Fruit fly (Drosophila melanogaster) whole organism, embryonic: Measurements from ENCODE around the gene red.
A peak's percentile ranks its signal among the peaks of the same experiment; 100 is the strongest.

Experiments used
- Asciz ChIP-seq: fragments of 200-800 bp; sonication (Bioruptor generic); optimal IDR thresholded peaks from 2 replicates; lab custom pipeline; 2017; ENCODE audit warnings: missing biosample characterization, mild to moderate bottlenecking, missing genetic modification characterization, missing genetic modification reagents
- Blimp-1 ChIP-seq: fragments of 200-800 bp; sonication (Bioruptor generic); optimal IDR thresholded peaks from 3 replicates; lab custom pipeline; 2018; ENCODE audit warnings: missing biosample characterization, missing genetic modification characterization, mild to moderate bottlenecking, moderate library complexity, missing genetic modification reagents
- CG10209 ChIP-seq: fragments of 200-800 bp; sonication (Bioruptor generic); optimal IDR thresholded peaks from 3 replicates; lab custom pipeline; 2017; ENCODE audit warnings: missing biosample characterization, mild to moderate bottlenecking, missing genetic modification characterization, missing genetic modification reagents
- CG10366 ChIP-seq: fragments of 200-800 bp; sonication (Bioruptor generic); IDR thresholded peaks from 2 replicates; pipeline ENCODE4 v1.3.6; 2022; ENCODE audit warnings: missing biosample characterization, missing genetic modification characterization
- CG12155 ChIP-seq: fragments of 200-800 bp; sonication (Bioruptor generic); optimal IDR thresholded peaks from 3 replicates; lab custom pipeline; 2016; ENCODE audit warnings: missing biosample characterization, missing genetic modification characterization
- CG14965 ChIP-seq: fragments of 200-800 bp; sonication (Bioruptor generic); optimal IDR thresholded peaks from 2 replicates; lab custom pipeline; 2016; ENCODE audit warnings: missing biosample characterization, missing genetic modification characterization, borderline replicate concordance
- CG2889 ChIP-seq: fragments of 200-800 bp; sonication (Bioruptor generic); IDR thresholded peaks from 3 replicates; pipeline ENCODE4 v1.3.6; 2022; ENCODE audit warnings: missing biosample characterization, missing genetic modification characterization
- CG31224 ChIP-seq: fragments of 200-800 bp; sonication (Bioruptor generic); IDR thresholded peaks from 2 replicates; pipeline ENCODE4 v1.3.6; 2022; ENCODE audit warnings: missing biosample characterization, missing genetic modification characterization
- CG3163 ChIP-seq: fragments of 200-800 bp; sonication (Bioruptor generic); optimal IDR thresholded peaks from 3 replicates; lab custom pipeline; 2016; ENCODE audit warnings: missing biosample characterization, missing genetic modification characterization
- CG3995 ChIP-seq: fragments of 200-800 bp; sonication (Bioruptor generic); optimal IDR thresholded peaks from 3 replicates; lab custom pipeline; 2016; ENCODE audit warnings: missing biosample characterization, missing genetic modification characterization
- CG4617 ChIP-seq: fragments of 200-800 bp; sonication (Bioruptor generic); optimal IDR thresholded peaks from 3 replicates; lab custom pipeline; 2016; ENCODE audit warnings: missing biosample characterization, missing genetic modification characterization, borderline replicate concordance
- CG5180 ChIP-seq: fragments of 200-800 bp; sonication (Bioruptor generic); optimal IDR thresholded peaks from 3 replicates; lab custom pipeline; 2017; ENCODE audit warnings: missing biosample characterization, missing genetic modification characterization, mild to moderate bottlenecking, moderate library complexity, missing genetic modification reagents
- CG6813 ChIP-seq: fragments of 200-800 bp; sonication (Bioruptor generic); optimal IDR thresholded peaks from 2 replicates; lab custom pipeline; 2017; ENCODE audit warnings: missing biosample characterization, missing genetic modification characterization, mild to moderate bottlenecking, moderate library complexity, missing genetic modification reagents
- CG7928 ChIP-seq: fragments of 200-800 bp; sonication (Bioruptor generic); optimal IDR thresholded peaks from 2 replicates; lab custom pipeline; 2017; ENCODE audit warnings: missing biosample characterization, mild to moderate bottlenecking, missing genetic modification characterization
- CG8089 ChIP-seq: fragments of 200-800 bp; sonication (Bioruptor generic); optimal IDR thresholded peaks from 3 replicates; lab custom pipeline; 2016; ENCODE audit warnings: missing biosample characterization, missing genetic modification characterization
- CG8765 ChIP-seq: fragments of 200-800 bp; sonication (Bioruptor generic); IDR thresholded peaks from 2 replicates; pipeline ENCODE4 v1.3.6; 2022; ENCODE audit warnings: missing biosample characterization, missing genetic modification characterization
- CG9817 ChIP-seq: fragments of 200-800 bp; sonication (Bioruptor generic); optimal IDR thresholded peaks from 2 replicates; lab custom pipeline; 2018; ENCODE audit warnings: missing biosample characterization, mild to moderate bottlenecking, missing genetic modification characterization, moderate library complexity
- Dll ChIP-seq: fragments of 200-800 bp; sonication (Bioruptor generic); IDR thresholded peaks from 4 replicates; pipeline ENCODE4 v1.3.6; 2022; ENCODE audit warnings: missing biosample characterization, missing genetic modification characterization; ENCODE audit not compliant: partially characterized antibody
- Gug ChIP-seq: fragments of 200-800 bp; sonication (Bioruptor generic); IDR thresholded peaks from 4 replicates; pipeline ENCODE4 v1.3.6; 2022; ENCODE audit warnings: missing biosample characterization, missing genetic modification characterization
- HLH3B ChIP-seq: fragments of 200-800 bp; sonication (Bioruptor generic); IDR thresholded peaks from 2 replicates; pipeline ENCODE4 v1.3.6; 2022; ENCODE audit warnings: missing biosample characterization, missing genetic modification characterization
- Hr51 ChIP-seq, 2 experiments: fragments of 200-800 bp; sonication (Bioruptor generic); optimal IDR thresholded peaks; 2 replicates in 1 of 2; 3 replicates in 1 of 2; lab custom pipeline; 2016 to 2018; ENCODE audit warnings: missing biosample characterization in 2 of 2, missing genetic modification characterization in 2 of 2, mild to moderate bottlenecking in 1 of 2, moderate library complexity in 1 of 2
- Kr ChIP-seq: fragments of 200-800 bp; sonication (Bioruptor generic); optimal IDR thresholded peaks from 2 replicates; lab custom pipeline; 2017; ENCODE audit warnings: missing biosample characterization, mild to moderate bottlenecking, missing genetic modification characterization
- Mad ChIP-seq: fragments of 200-800 bp; sonication (Bioruptor generic); optimal IDR thresholded peaks from 2 replicates; lab custom pipeline; 2016; ENCODE audit warnings: missing biosample characterization, missing genetic modification characterization
- Max ChIP-seq: fragments of 200-800 bp; sonication (Bioruptor generic); optimal IDR thresholded peaks from 2 replicates; lab custom pipeline; 2016; ENCODE audit warnings: missing biosample characterization, mild to moderate bottlenecking, missing genetic modification characterization
- Med ChIP-seq: fragments of 200-800 bp; sonication (Bioruptor generic); peaks from one replicate; lab custom pipeline; 2016; ENCODE audit warnings: missing biosample characterization, missing genetic modification characterization, mild to moderate bottlenecking, inconsistent platforms, moderate library complexity
- Nf-YA ChIP-seq: fragments of 200-800 bp; sonication (Bioruptor generic); IDR thresholded peaks from 2 replicates; pipeline ENCODE4 v1.3.6; 2022; ENCODE audit warnings: missing biosample characterization, missing genetic modification characterization
- Scr ChIP-seq: fragments of 200-800 bp; sonication (Bioruptor generic); IDR thresholded peaks from 2 replicates; pipeline ENCODE4 v1.3.6; 2022; ENCODE audit warnings: missing biosample characterization, missing genetic modification characterization; ENCODE audit not compliant: partially characterized antibody
- Six4 ChIP-seq: fragments of 200-800 bp; sonication (Bioruptor generic); optimal IDR thresholded peaks from 2 replicates; lab custom pipeline; 2016; ENCODE audit warnings: missing biosample characterization, missing genetic modification characterization
- Vsx1 ChIP-seq: fragments of 200-800 bp; sonication (Bioruptor generic); optimal IDR thresholded peaks from 2 replicates; lab custom pipeline; 2017; ENCODE audit warnings: missing biosample characterization, mild to moderate bottlenecking, missing genetic modification characterization, missing genetic modification reagents
- cwo ChIP-seq: fragments of 200-800 bp; sonication (Bioruptor generic); optimal IDR thresholded peaks from 3 replicates; lab custom pipeline; 2017; ENCODE audit warnings: missing biosample characterization, missing genetic modification characterization, mild to moderate bottlenecking, moderate library complexity, missing genetic modification reagents
- ems ChIP-seq: fragments of 200-800 bp; sonication (Bioruptor generic); optimal IDR thresholded peaks from 3 replicates; lab custom pipeline; 2016; ENCODE audit warnings: missing biosample characterization, missing genetic modification characterization
- fd3F ChIP-seq: fragments of 200-800 bp; sonication (Bioruptor generic); optimal IDR thresholded peaks from 2 replicates; lab custom pipeline; 2018; ENCODE audit warnings: missing biosample characterization, mild to moderate bottlenecking, missing genetic modification characterization, moderate library complexity
- gfzf ChIP-seq: fragments of 200-800 bp; sonication (Bioruptor generic); optimal IDR thresholded peaks from 2 replicates; lab custom pipeline; 2016; ENCODE audit warnings: missing biosample characterization, mild to moderate bottlenecking, missing genetic modification characterization, moderate library complexity
- hkb ChIP-seq, 2 experiments: fragments of 200-800 bp in 1 of 2; fragments of >200 bp in 1 of 2; sonication (Bioruptor generic) in 1 of 2; IDR thresholded peaks in 1 of 2; optimal IDR thresholded peaks in 1 of 2; 2 replicates each; pipeline versions ENCODE4 v1.3.6 to Lab custom; 2017 to 2022; ENCODE audit warnings: missing biosample characterization in 1 of 2, missing genetic modification characterization in 1 of 2
- insv ChIP-seq, 2 experiments: fragments of 200-800 bp; sonication (Bioruptor generic); optimal IDR thresholded peaks; 3 replicates each; lab custom pipeline; 2016 to 2018; ENCODE audit warnings: missing biosample characterization in 2 of 2, missing genetic modification characterization in 2 of 2
- klu ChIP-seq: fragments of 200-800 bp; sonication (Bioruptor generic); IDR thresholded peaks from 2 replicates; pipeline ENCODE4 v1.3.6; 2022; ENCODE audit warnings: missing biosample characterization, missing genetic modification characterization
- maf-S ChIP-seq: fragments of 200-800 bp; sonication (Bioruptor generic); optimal IDR thresholded peaks from 2 replicates; lab custom pipeline; 2016; ENCODE audit warnings: missing biosample characterization, missing genetic modification characterization
- nmo ChIP-seq: fragments of 200-800 bp; sonication (Bioruptor generic); optimal IDR thresholded peaks from 2 replicates; lab custom pipeline; 2018; ENCODE audit warnings: missing biosample characterization, mild to moderate bottlenecking, missing genetic modification characterization, moderate library complexity
- org-1 ChIP-seq: fragments of 200-800 bp; sonication (Bioruptor generic); optimal IDR thresholded peaks from 2 replicates; lab custom pipeline; 2017; ENCODE audit warnings: missing biosample characterization, missing genetic modification characterization
- pan ChIP-seq, 4 experiments: fragments of >200 bp in 3 of 4; fragments of 200-800 bp in 1 of 4; sonication (Bioruptor generic) in 1 of 4; optimal IDR thresholded peaks in 3 of 4; IDR thresholded peaks in 1 of 4; 2 replicates each; pipeline versions ENCODE4 v1.3.6 to Lab custom; 2017 to 2022; ENCODE audit warnings: missing biosample characterization in 2 of 4, missing genetic modification characterization in 2 of 4, mixed read lengths in 1 of 4
- pho ChIP-seq: fragments of 200-800 bp; sonication (Bioruptor generic); optimal IDR thresholded peaks from 2 replicates; lab custom pipeline; 2016; ENCODE audit warnings: missing biosample characterization, missing genetic modification characterization
- prd ChIP-seq, 3 experiments: fragments of >200 bp in 2 of 3; fragments of 200-800 bp in 1 of 3; sonication (Bioruptor generic) in 1 of 3; optimal IDR thresholded peaks in 2 of 3; IDR thresholded peaks in 1 of 3; 2 replicates in 2 of 3; 3 replicates in 1 of 3; pipeline versions ENCODE4 v1.3.6 to Lab custom; 2017 to 2022; ENCODE audit warnings: missing biosample characterization in 1 of 3, missing genetic modification characterization in 1 of 3
- pros ChIP-seq: fragments of 200-800 bp; sonication (Bioruptor generic); optimal IDR thresholded peaks from 3 replicates; lab custom pipeline; 2019; ENCODE audit warnings: missing biosample characterization, mild to moderate bottlenecking, missing genetic modification characterization, moderate library complexity
- repo ChIP-seq: fragments of 200-800 bp; sonication (Bioruptor generic); optimal IDR thresholded peaks from 2 replicates; lab custom pipeline; 2016; ENCODE audit warnings: missing biosample characterization, missing genetic modification characterization
- ro ChIP-seq: fragments of 200-800 bp; sonication (Bioruptor generic); IDR thresholded peaks from 2 replicates; pipeline ENCODE4 v1.3.6; 2022; ENCODE audit warnings: missing biosample characterization, missing genetic modification characterization
- stc ChIP-seq: fragments of 200-800 bp; sonication (Bioruptor generic); IDR thresholded peaks from 2 replicates; pipeline ENCODE4 v1.3.6; 2022; ENCODE audit warnings: missing biosample characterization, missing genetic modification characterization
- ttk ChIP-seq: fragments of 200-800 bp; sonication (Bioruptor generic); IDR thresholded peaks from 2 replicates; pipeline ENCODE4 v2.1.2; 2022; ENCODE audit warnings: missing biosample characterization, missing genetic modification characterization
- vvl ChIP-seq: fragments of 200-800 bp; sonication (Bioruptor generic); IDR thresholded peaks from 2 replicates; pipeline ENCODE4 v1.3.6; 2022; ENCODE audit warnings: missing biosample characterization, missing genetic modification characterization
- zfh2 ChIP-seq: fragments of 200-800 bp; sonication (Bioruptor generic); optimal IDR thresholded peaks from 2 replicates; lab custom pipeline; 2016; ENCODE audit warnings: missing biosample characterization, missing genetic modification characterization

The red gene

dm6 chr3R:14311027-14311426 is 22.2 kb downstream of the red start (continued):
- TF ChIP-seq insv (GFP tag; optimal IDR thresholded peaks at IDR 0.05; lab: Kevin White, UChicago) (no peak), gfzf (no peak), CG31224 (GFP tag; lab: Robert Waterston, UW) (no peak), CG6813 (no peak), CG5180 (GFP tag; lab: Kevin White, UChicago) (no peak), nmo (peak; percentile 8), Dll (GFP tag; lab: Robert Waterston, UW) (no peak), CG7928 (GFP tag; lab: Kevin White, UChicago) (no peak), HLH3B (GFP tag; lab: Robert Waterston, UW) (no peak), CG8089 (GFP tag; lab: Kevin White, UChicago) (no peak), pho (GFP tag; lab: Kevin White, UChicago) (no peak), Scr (GFP tag; lab: Robert Waterston, UW) (no peak), Max (GFP tag; lab: Kevin White, UChicago) (no peak), zfh2 (GFP tag; lab: Kevin White, UChicago) (no peak), fd3F (GFP tag; lab: Kevin White, UChicago) (no peak), Nf-YA (no peak), CG8765 (GFP tag; lab: Robert Waterston, UW) (no peak), Six4 (GFP tag; lab: Kevin White, UChicago) (no peak), CG3995 (GFP tag; lab: Kevin White, UChicago) (no peak), Vsx1 (GFP tag; lab: Kevin White, UChicago) (no peak), Mad (GFP tag; lab: Kevin White, UChicago) (no peak), vvl (GFP tag; lab: Robert Waterston, UW) (peak; percentile 67), ems (GFP tag; lab: Kevin White, UChicago) (peak; percentile 7), CG9817 (tag; lab: Kevin White, UChicago) (no peak), CG3163 (GFP tag; lab: Kevin White, UChicago) (no peak), pan (optimal IDR thresholded peaks at IDR 0.05; lab: Kevin White, UChicago) (no peak), pan (GFP tag; optimal IDR thresholded peaks at IDR 0.05 in 1 of 2, IDR thresholded peaks at IDR 0.05 in 1 of 2) (peak in 1 of 2 experiments; percentile 45), ro (GFP tag; lab: Robert Waterston, UW) (no peak), Med (GFP tag; lab: Kevin White, UChicago) (peak; percentile 48), CG14965 (no peak), pros (GFP tag; lab: Kevin White, UChicago) (no peak), CG10366 (no peak; the same call in 1 of the 2 replicates), maf-S (GFP tag; lab: Kevin White, UChicago) (no peak), cwo (no peak), klu (GFP tag; lab: Robert Waterston, UW) (peak; percentile 18; the same call in 1 of the 2 replicates), CG12155 (GFP tag; lab: Kevin White, UChicago) (no peak), CG10209 (GFP tag; lab: Kevin White, UChicago) (no peak), Blimp-1 (GFP tag; lab: Kevin White, UChicago) (peak; percentile 40), CG2889 (GFP tag; lab: Robert Waterston, UW) (no peak), stc (GFP tag; lab: Robert Waterston, UW) (no peak), prd (optimal IDR thresholded peaks at IDR 0.05; lab: Kevin White, UChicago) (no peak), prd (GFP tag; IDR thresholded peaks at IDR 0.05; lab: Robert Waterston, UW) (peak; percentile 45; the same call in 1 of the 3 replicates), Asciz (GFP tag; lab: Kevin White, UChicago) (no peak), repo (GFP tag; lab: Kevin White, UChicago) (no peak), CG4617 (GFP tag; lab: Kevin White, UChicago) (no peak), org-1 (GFP tag; lab: Kevin White, UChicago) (no peak), Kr (GFP tag; lab: Kevin White, UChicago) (no peak), hkb (optimal IDR thresholded peaks at IDR 0.05; lab: Kevin White, UChicago) (no peak), hkb (GFP tag; IDR thresholded peaks at IDR 0.05; lab: Robert Waterston, UW) (peak; percentile 45; the same call in 1 of the 2 replicates), Hr51 (GFP tag; optimal IDR thresholded peaks at IDR 0.05; lab: Kevin White, UChicago) (no peak), Gug (GFP tag; lab: Robert Waterston, UW) (no peak), ttk (GFP tag; lab: Robert Waterston, UW) (no peak)
